Fruit fly (Drosophila melanogaster): ENCODE measurements around the gene dpr16.

Gene dpr16

dm6 chr3R:5214162-5214916, 63.6 kb downstream of the dpr16 start:
- TF ChIP-seq CG2199 (GFP tag; IDR thresholded peaks at IDR 0.05) (0 out of 3 replicates have a peak, but pooled peaks have one; percentile 19), CG17568 (GFP tag; optimal IDR thresholded peaks at IDR 0.05) (no peak), Poxn (GFP tag; IDR thresholded peaks at IDR 0.05) (no peak), seq (GFP tag; IDR thresholded peaks at IDR 0.05) (peak; percentile 36; the same call in 1 of the 2 replicates), CTCF (GFP tag; optimal IDR thresholded peaks at IDR 0.05) (no peak), CG13296 (GFP tag; optimal IDR thresholded peaks at IDR 0.05) (no peak), crol (GFP tag; IDR thresholded peaks at IDR 0.05) (0 out of 2 replicates have a peak, but pooled peaks have one; percentile 37), her (GFP tag; optimal IDR thresholded peaks at IDR 0.05) (no peak), sens (GFP tag) (peak; percentile 59), CG11456 (GFP tag; IDR thresholded peaks at IDR 0.05) (0 out of 3 replicates have a peak, but pooled peaks have one; percentile 28), Myb (GFP tag; optimal IDR thresholded peaks at IDR 0.05) (no peak), usp (GFP tag; optimal IDR thresholded peaks at IDR 0.05) (no peak), caup (GFP tag; optimal IDR thresholded peaks at IDR 0.05; ENCODE audit: severe bottlenecking) (no peak), Ets65A (GFP tag) (no peak), D19A (tag; optimal IDR thresholded peaks at IDR 0.05) (no peak), sqz (GFP tag; optimal IDR thresholded peaks at IDR 0.05) (no peak), so (GFP tag; IDR thresholded peaks at IDR 0.05) (0 out of 3 replicates have a peak, but pooled peaks have one; percentile 29), CG17361 (GFP tag; IDR thresholded peaks at IDR 0.05) (no peak), al (GFP tag; IDR thresholded peaks at IDR 0.05) (no peak), zfh1 (GFP tag; IDR thresholded peaks at IDR 0.05) (0 out of 3 replicates have a peak, but pooled peaks have one; percentile 29), D (optimal IDR thresholded peaks at IDR 0.05) (no peak), D (GFP tag; optimal IDR thresholded peaks at IDR 0.05) (no peak)

DNA sequence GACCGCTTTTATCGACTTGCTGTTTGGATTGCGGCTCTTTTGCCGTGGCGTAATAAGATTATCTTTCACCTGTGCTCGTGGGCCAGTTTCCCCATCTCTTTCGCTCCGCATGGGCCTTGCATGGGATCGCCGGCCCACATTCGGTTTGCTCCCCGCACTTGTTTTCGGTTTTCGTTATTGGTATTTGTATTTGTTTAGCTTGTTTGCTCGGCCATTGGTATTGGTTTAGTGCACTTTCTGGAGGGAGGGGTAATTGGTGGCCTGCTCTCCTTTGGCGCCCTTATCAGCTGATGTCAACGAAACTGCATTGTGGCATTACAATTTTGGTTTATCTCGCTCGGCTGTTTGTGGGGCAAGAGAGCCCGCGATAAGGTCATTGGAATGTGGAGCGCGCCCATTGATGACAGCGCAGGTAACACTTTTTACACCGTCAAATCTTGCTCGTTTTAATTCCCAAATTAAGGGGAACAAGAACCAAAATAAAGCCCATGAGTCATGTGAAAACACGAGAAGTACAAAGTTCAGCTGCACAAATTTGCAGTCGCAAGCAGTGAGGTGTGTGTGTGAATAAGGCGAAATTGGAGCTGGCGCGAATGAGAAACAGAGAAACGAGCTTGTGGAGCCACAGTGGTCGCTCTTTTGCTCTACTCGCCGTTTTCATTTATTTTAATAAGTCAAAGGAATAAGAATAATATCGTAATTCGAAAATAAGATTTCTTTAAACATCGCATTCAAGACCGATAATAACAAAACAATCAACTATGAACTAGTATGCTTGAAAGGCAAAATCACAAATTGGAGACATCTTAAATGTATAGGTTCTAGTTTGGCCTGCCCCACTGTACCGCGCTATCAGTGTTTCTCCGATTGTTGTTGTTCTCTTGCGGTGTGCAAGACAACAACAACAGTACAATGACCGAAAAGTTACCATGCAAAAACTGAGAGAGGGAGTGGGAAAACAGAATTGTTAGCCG, 64.9 kb downstream of the dpr16 start:
- peak; percentile 98 for TF ChIP-seq CG1602 (GFP tag; optimal IDR thresholded peaks at IDR 0.05)
- TF ChIP-seq ems (GFP tag; optimal IDR thresholded peaks at IDR 0.05): peak; percentile 96
- TF ChIP-seq hb (GFP tag; IDR thresholded peaks at IDR 0.05; ENCODE audit: partially characterized antibody): no peak
- TF ChIP-seq dm (GFP tag; optimal IDR thresholded peaks at IDR 0.05): peak; percentile 96
- peak; percentile 67 for TF ChIP-seq CG9817 (tag; optimal IDR thresholded peaks at IDR 0.05)
- TF ChIP-seq CG10366 (GFP tag; IDR thresholded peaks at IDR 0.05): peak; percentile 88
- TF ChIP-seq CG10462 (GFP tag; optimal IDR thresholded peaks at IDR 0.05): peak; percentile 98
- peak; percentile 68 for TF ChIP-seq CG14441 (GFP tag; IDR thresholded peaks at IDR 0.05)
- peak; percentile 91 for TF ChIP-seq CG17802 (tag; optimal IDR thresholded peaks at IDR 0.05)
- TF ChIP-seq CG15514 (GFP tag; optimal IDR thresholded peaks at IDR 0.05): peak; percentile 62
- TF ChIP-seq CG18764 (GFP tag; optimal IDR thresholded peaks at IDR 0.05): peak; percentile 99
- peak; percentile 56 for TF ChIP-seq cg (GFP tag; optimal IDR thresholded peaks at IDR 0.05)
- peak; percentile 87 for TF ChIP-seq CG12659 (GFP tag; optimal IDR thresholded peaks at IDR 0.05)
- TF ChIP-seq Poxn (GFP tag; IDR thresholded peaks at IDR 0.05): no peak
- TF ChIP-seq crc (GFP tag; optimal IDR thresholded peaks at IDR 0.05): peak; percentile 93
- peak; percentile 96 for TF ChIP-seq Dad (GFP tag; optimal IDR thresholded peaks at IDR 0.05)
- TF ChIP-seq sqz (GFP tag; optimal IDR thresholded peaks at IDR 0.05): peak; percentile 97
- peak; percentile 88 for TF ChIP-seq lilli (GFP tag; optimal IDR thresholded peaks at IDR 0.05)
- peak; percentile 92 for TF ChIP-seq CG16815 (GFP tag; optimal IDR thresholded peaks at IDR 0.05)
- TF ChIP-seq Trl (optimal IDR thresholded peaks at IDR 0.05): no peak
- peak; percentile 99 for TF ChIP-seq Trl (GFP tag; optimal IDR thresholded peaks at IDR 0.05)
- peak; percentile 98 for TF ChIP-seq CG4707 (GFP tag; optimal IDR thresholded peaks at IDR 0.05)
- peak; percentile 90 to 96 for TF ChIP-seq dpn (GFP tag; optimal IDR thresholded peaks at IDR 0.05)
- TF ChIP-seq CG4730 (GFP tag; IDR thresholded peaks at IDR 0.05): peak; percentile 75
- no peak for TF ChIP-seq hbn (GFP tag; IDR thresholded peaks at IDR 0.05; ENCODE audit: partially characterized antibody)
- TF ChIP-seq jumu (GFP tag; optimal IDR thresholded peaks at IDR 0.05): peak; percentile 97
- peak; percentile 98 for TF ChIP-seq pb (GFP tag; optimal IDR thresholded peaks at IDR 0.05)
- no peak for TF ChIP-seq pita (GFP tag; optimal IDR thresholded peaks at IDR 0.05)

Measured in whole organism, embryonic.